1 fruit fly cellular context compared by ENCODE assay signal in genomic region chr3L:11833296-11833717, dm6.
TF ChIP-seq lines count a peak whose summit lies in the region.

TSS of gene CycA (minus strand) at chr3L:11833578.

TF ChIP-seq in whole organism, embryonic, 481 proteins besides CTCF, POLR2A, EP300 and RAD21 (continued from another document and continues in another):
- no peak for TF ChIP-seq usp (GFP tag; optimal IDR thresholded peaks at IDR 0.05; lab: Kevin White, UChicago)
- TF ChIP-seq Abd-B (GFP tag; optimal IDR thresholded peaks at IDR 0.05; lab: Kevin White, UChicago) = peak; percentile 41
- TF ChIP-seq HmgZ (tag; optimal IDR thresholded peaks at IDR 0.05; lab: Kevin White, UChicago) = peak; percentile 40
- peak; percentile 87 for TF ChIP-seq CG2116 (GFP tag; optimal IDR thresholded peaks at IDR 0.05; lab: Kevin White, UChicago)
- peak; percentile 13; the same call in 1 of the 3 replicates for TF ChIP-seq row (GFP tag; IDR thresholded peaks at IDR 0.05; lab: Robert Waterston, UW)
- no peak for TF ChIP-seq jing (GFP tag; optimal IDR thresholded peaks at IDR 0.05; lab: Kevin White, UChicago)
- TF ChIP-seq seq (GFP tag; IDR thresholded peaks at IDR 0.05; lab: Robert Waterston, UW) = no peak
- TF ChIP-seq pum (GFP tag; optimal IDR thresholded peaks at IDR 0.05; lab: Kevin White, UChicago) = no peak
- no peak for TF ChIP-seq Hmr (GFP tag; optimal IDR thresholded peaks at IDR 0.05; lab: Kevin White, UChicago)
- no peak for TF ChIP-seq CG4424 (GFP tag; optimal IDR thresholded peaks at IDR 0.05; lab: Kevin White, UChicago)
- TF ChIP-seq CG9215 (GFP tag; IDR thresholded peaks at IDR 0.05; lab: Robert Waterston, UW) = peak; percentile 99
- no peak for TF ChIP-seq sim (GFP tag; IDR thresholded peaks at IDR 0.05; lab: Robert Waterston, UW)
- TF ChIP-seq CG13287 (GFP tag; IDR thresholded peaks at IDR 0.05; lab: Robert Waterston, UW; ENCODE audit: partially characterized antibody) = peak; percentile 90
- no peak for TF ChIP-seq CG14050 (GFP tag; IDR thresholded peaks at IDR 0.05; lab: Robert Waterston, UW)
- TF ChIP-seq D19A (tag; optimal IDR thresholded peaks at IDR 0.05; lab: Kevin White, UChicago) = peak; percentile 26
- TF ChIP-seq dimm (GFP tag; IDR thresholded peaks at IDR 0.05; lab: Robert Waterston, UW) = no peak
- TF ChIP-seq Sry-δ (GFP tag; optimal IDR thresholded peaks at IDR 0.05; lab: Kevin White, UChicago) = peak; percentile 98
- no peak for TF ChIP-seq D19B (GFP tag; optimal IDR thresholded peaks at IDR 0.05; lab: Kevin White, UChicago)
- TF ChIP-seq Ets65A (GFP tag; lab: Kevin White, UChicago) = peak; percentile 83
- TF ChIP-seq E2f2 (GFP tag; IDR thresholded peaks at IDR 0.05; lab: Robert Waterston, UW) = peak; percentile 100
- no peak for TF ChIP-seq CG14667 (GFP tag; IDR thresholded peaks at IDR 0.05; lab: Robert Waterston, UW)
- no peak for TF ChIP-seq fd96Cb (tag; optimal IDR thresholded peaks at IDR 0.05; lab: Kevin White, UChicago)
- no peak for TF ChIP-seq mam (GFP tag; optimal IDR thresholded peaks at IDR 0.05; lab: Kevin White, UChicago)
- no peak for TF ChIP-seq CG14965 (GFP tag; optimal IDR thresholded peaks at IDR 0.05; lab: Kevin White, UChicago; ENCODE audit: borderline replicate concordance)
- peak; percentile 51 for TF ChIP-seq CG15601 (tag; optimal IDR thresholded peaks at IDR 0.05; lab: Kevin White, UChicago)
- TF ChIP-seq CG17385 (GFP tag; optimal IDR thresholded peaks at IDR 0.05; lab: Kevin White, UChicago) = no peak
- TF ChIP-seq CG3847 (GFP tag; IDR thresholded peaks at IDR 0.05; lab: Robert Waterston, UW) = peak; percentile 72
- no peak for TF ChIP-seq Oli (tag; optimal IDR thresholded peaks at IDR 0.05; lab: Kevin White, UChicago)
- TF ChIP-seq CG10565 (GFP tag; optimal IDR thresholded peaks at IDR 0.05; lab: Kevin White, UChicago) = no peak
- TF ChIP-seq CG3163 (GFP tag; optimal IDR thresholded peaks at IDR 0.05; lab: Kevin White, UChicago) = peak; percentile 46
- no peak for TF ChIP-seq CG6254 (GFP tag; optimal IDR thresholded peaks at IDR 0.05; lab: Kevin White, UChicago)
- TF ChIP-seq CG14860 (GFP tag; IDR thresholded peaks at IDR 0.05; lab: Robert Waterston, UW; ENCODE audit: partially characterized antibody) = peak; percentile 68
- TF ChIP-seq al (GFP tag; IDR thresholded peaks at IDR 0.05; lab: Robert Waterston, UW) = no peak
- TF ChIP-seq cg (GFP tag; optimal IDR thresholded peaks at IDR 0.05; lab: Kevin White, UChicago) = peak; percentile 93
- TF ChIP-seq CG16813 (GFP tag; IDR thresholded peaks at IDR 0.05; lab: Robert Waterston, UW; ENCODE audit: partially characterized antibody) = peak; percentile 87
- TF ChIP-seq Oaz (GFP tag; IDR thresholded peaks at IDR 0.05; lab: Robert Waterston, UW) = no peak
- TF ChIP-seq bowl (GFP tag; IDR thresholded peaks at IDR 0.05; lab: Robert Waterston, UW) = no peak
- TF ChIP-seq CG17612 (GFP tag; IDR thresholded peaks at IDR 0.05; lab: Robert Waterston, UW) = no peak
- TF ChIP-seq lilli (GFP tag; optimal IDR thresholded peaks at IDR 0.05; lab: Kevin White, UChicago) = peak; percentile 0
- TF ChIP-seq dm (GFP tag; optimal IDR thresholded peaks at IDR 0.05; lab: Kevin White, UChicago) = peak; percentile 45
- no peak for TF ChIP-seq CG11723 (GFP tag; optimal IDR thresholded peaks at IDR 0.05; lab: Kevin White, UChicago)
- no peak for TF ChIP-seq CG1832 (GFP tag; optimal IDR thresholded peaks at IDR 0.05; lab: Kevin White, UChicago)
- peak; percentile 62 for TF ChIP-seq CG10267 (tag; optimal IDR thresholded peaks at IDR 0.05; lab: Kevin White, UChicago)
- no peak for TF ChIP-seq ATbp (GFP tag; optimal IDR thresholded peaks at IDR 0.05; lab: Kevin White, UChicago)
- TF ChIP-seq fu2 (GFP tag; optimal IDR thresholded peaks at IDR 0.05; lab: Kevin White, UChicago) = no peak
- TF ChIP-seq Lhr (GFP tag; optimal IDR thresholded peaks at IDR 0.05; lab: Kevin White, UChicago) = peak; percentile 26
- TF ChIP-seq CG1024 (GFP tag; IDR thresholded peaks at IDR 0.05; lab: Robert Waterston, UW) = no peak
- peak; percentile 55 for TF ChIP-seq gro (GFP tag; optimal IDR thresholded peaks at IDR 0.05; lab: Kevin White, UChicago)
- no peak for TF ChIP-seq Awh (GFP tag; IDR thresholded peaks at IDR 0.05; lab: Robert Waterston, UW)
- TF ChIP-seq CG14710 (tag; optimal IDR thresholded peaks at IDR 0.05; lab: Kevin White, UChicago) = peak; percentile 79
- no peak for TF ChIP-seq Hey (tag; optimal IDR thresholded peaks at IDR 0.05; lab: Kevin White, UChicago)
- no peak for TF ChIP-seq onecut (GFP tag; IDR thresholded peaks at IDR 0.05; lab: Robert Waterston, UW)
- no peak for TF ChIP-seq pita (GFP tag; optimal IDR thresholded peaks at IDR 0.05; lab: Kevin White, UChicago)
- TF ChIP-seq Sin3A (optimal IDR thresholded peaks at IDR 0.05; lab: Kevin White, UChicago) = peak; percentile 56
- no peak for TF ChIP-seq Poxn (GFP tag; IDR thresholded peaks at IDR 0.05; lab: Robert Waterston, UW)
- no peak for TF ChIP-seq CG12744 (GFP tag; optimal IDR thresholded peaks at IDR 0.05; lab: Kevin White, UChicago)
- no peak for TF ChIP-seq emc (GFP tag; optimal IDR thresholded peaks at IDR 0.05; lab: Kevin White, UChicago)
- TF ChIP-seq fd102C (GFP tag; optimal IDR thresholded peaks at IDR 0.05; lab: Kevin White, UChicago) = no peak
- peak; percentile 94 for TF ChIP-seq CG9797 (GFP tag; optimal IDR thresholded peaks at IDR 0.05; lab: Kevin White, UChicago)
- TF ChIP-seq CG13894 (tag; optimal IDR thresholded peaks at IDR 0.05; lab: Kevin White, UChicago) = no peak
- TF ChIP-seq CG13775 (GFP tag; optimal IDR thresholded peaks at IDR 0.05; lab: Kevin White, UChicago) = no peak
- TF ChIP-seq Med (GFP tag; lab: Kevin White, UChicago) = peak; percentile 78
- TF ChIP-seq lbe (GFP tag; optimal IDR thresholded peaks at IDR 0.05; lab: Kevin White, UChicago) = peak; percentile 8
- no peak for TF ChIP-seq Atf3 (GFP tag; optimal IDR thresholded peaks at IDR 0.05; lab: Kevin White, UChicago)
- peak; percentile 1 for TF ChIP-seq Mad (GFP tag; optimal IDR thresholded peaks at IDR 0.05; lab: Kevin White, UChicago)
- TF ChIP-seq CG31365 (tag; optimal IDR thresholded peaks at IDR 0.05; lab: Kevin White, UChicago) = no peak
- no peak for TF ChIP-seq CG10366 (GFP tag; IDR thresholded peaks at IDR 0.05; lab: Robert Waterston, UW)
- no peak for TF ChIP-seq mirr (GFP tag; optimal IDR thresholded peaks at IDR 0.05; lab: Kevin White, UChicago)
- TF ChIP-seq sob (GFP tag; IDR thresholded peaks at IDR 0.05; lab: Robert Waterston, UW) = 0 out of 2 replicates have a peak, but pooled peaks have one; percentile 7
- TF ChIP-seq sens-2 (GFP tag; IDR thresholded peaks at IDR 0.05; lab: Robert Waterston, UW) = no peak
- peak; percentile 41 for TF ChIP-seq CG2712 (tag; optimal IDR thresholded peaks at IDR 0.05; lab: Kevin White, UChicago)
- TF ChIP-seq ap (GFP tag; IDR thresholded peaks at IDR 0.05; lab: Robert Waterston, UW) = no peak
- TF ChIP-seq hb (GFP tag; IDR thresholded peaks at IDR 0.05; lab: Robert Waterston, UW; ENCODE audit: partially characterized antibody) = peak; percentile 76
- peak; percentile 25 for TF ChIP-seq Side (GFP tag; optimal IDR thresholded peaks at IDR 0.05; lab: Kevin White, UChicago)
- TF ChIP-seq CG7963 (GFP tag; IDR thresholded peaks at IDR 0.05; lab: Robert Waterston, UW; ENCODE audit: partially characterized antibody) = peak; percentile 61; the same call in 1 of the 3 replicates
- peak in 1 of 2 experiments; percentile 0 for TF ChIP-seq dpn (GFP tag; optimal IDR thresholded peaks at IDR 0.05; lab: Kevin White, UChicago)
- TF ChIP-seq phol (tag; optimal IDR thresholded peaks at IDR 0.05; lab: Kevin White, UChicago) = peak; percentile 72
- TF ChIP-seq pfk (GFP tag; optimal IDR thresholded peaks at IDR 0.05; lab: Kevin White, UChicago) = no peak
- TF ChIP-seq otp (GFP tag; IDR thresholded peaks at IDR 0.05; lab: Robert Waterston, UW) = no peak
- no peak for TF ChIP-seq CG1647 (GFP tag; optimal IDR thresholded peaks at IDR 0.05; lab: Kevin White, UChicago)
- TF ChIP-seq CG11085 (GFP tag; IDR thresholded peaks at IDR 0.05; lab: Robert Waterston, UW) = no peak
- TF ChIP-seq CG7839 (tag; optimal IDR thresholded peaks at IDR 0.05; lab: Kevin White, UChicago) = no peak
- TF ChIP-seq Camta (GFP tag; optimal IDR thresholded peaks at IDR 0.05; lab: Kevin White, UChicago) = peak; percentile 6
- no peak for TF ChIP-seq CG18619 (GFP tag; optimal IDR thresholded peaks at IDR 0.05; lab: Kevin White, UChicago)
- no peak for TF ChIP-seq Xrp1 (GFP tag; IDR thresholded peaks at IDR 0.05; lab: Robert Waterston, UW)
- TF ChIP-seq ash1 (GFP tag; optimal IDR thresholded peaks at IDR 0.05; lab: Kevin White, UChicago) = no peak
- TF ChIP-seq sd (tag; optimal IDR thresholded peaks at IDR 0.05; lab: Kevin White, UChicago) = no peak
- no peak for TF ChIP-seq Meics (GFP tag; optimal IDR thresholded peaks at IDR 0.05; lab: Kevin White, UChicago)
- TF ChIP-seq nerfin-2 (GFP tag; IDR thresholded peaks at IDR 0.05; lab: Robert Waterston, UW; ENCODE audit: partially characterized antibody) = peak; percentile 54; the same call in 1 of the 2 replicates
- peak; percentile 10 for TF ChIP-seq HmgD (GFP tag; optimal IDR thresholded peaks at IDR 0.05; lab: Kevin White, UChicago)
- TF ChIP-seq YL-1 (GFP tag; optimal IDR thresholded peaks at IDR 0.05; lab: Kevin White, UChicago) = peak; percentile 53
- TF ChIP-seq CG10462 (GFP tag; optimal IDR thresholded peaks at IDR 0.05; lab: Kevin White, UChicago) = no peak
- peak; percentile 100 for TF ChIP-seq Dp (GFP tag; optimal IDR thresholded peaks at IDR 0.05; lab: Kevin White, UChicago)
- no peak for TF ChIP-seq E2f1 (GFP tag; IDR thresholded peaks at IDR 0.05; lab: Robert Waterston, UW)
- TF ChIP-seq Nf-YC (tag; optimal IDR thresholded peaks at IDR 0.05; lab: Kevin White, UChicago) = no peak
- no peak for TF ChIP-seq vfl (GFP tag; optimal IDR thresholded peaks at IDR 0.05; lab: Kevin White, UChicago)
- peak; percentile 12 for TF ChIP-seq hkb (optimal IDR thresholded peaks at IDR 0.05; lab: Kevin White, UChicago)
- 0 out of 2 replicates have a peak, but pooled peaks have one; percentile 13 for TF ChIP-seq hkb (GFP tag; IDR thresholded peaks at IDR 0.05; lab: Robert Waterston, UW)
- no peak for TF ChIP-seq CG11696 (GFP tag; IDR thresholded peaks at IDR 0.05; lab: Robert Waterston, UW)
- TF ChIP-seq nom (GFP tag; optimal IDR thresholded peaks at IDR 0.05; lab: Kevin White, UChicago) = no peak
- no peak for TF ChIP-seq fd64A (GFP tag; optimal IDR thresholded peaks at IDR 0.05; lab: Kevin White, UChicago)
- TF ChIP-seq wek (GFP tag; optimal IDR thresholded peaks at IDR 0.05; lab: Kevin White, UChicago) = peak; percentile 32
- no peak for TF ChIP-seq kay (GFP tag; optimal IDR thresholded peaks at IDR 0.05; lab: Kevin White, UChicago)
- TF ChIP-seq grau (tag; optimal IDR thresholded peaks at IDR 0.05; lab: Kevin White, UChicago) = no peak
- TF ChIP-seq CG12391 (tag; optimal IDR thresholded peaks at IDR 0.05; lab: Kevin White, UChicago) = peak; percentile 25
- no peak for TF ChIP-seq C15 (GFP tag; IDR thresholded peaks at IDR 0.05; lab: Robert Waterston, UW)
- no peak for TF ChIP-seq CG5953 (GFP tag; IDR thresholded peaks at IDR 0.05; lab: Robert Waterston, UW)
- no peak for TF ChIP-seq dmrt99B (tag; optimal IDR thresholded peaks at IDR 0.05; lab: Kevin White, UChicago)
- peak in 1 of 2 experiments; percentile 24 for TF ChIP-seq crp (GFP tag; optimal IDR thresholded peaks at IDR 0.05; lab: Kevin White, UChicago)
- TF ChIP-seq corto (GFP tag; optimal IDR thresholded peaks at IDR 0.05; lab: Kevin White, UChicago) = no peak
- no peak for TF ChIP-seq cad (GFP tag; optimal IDR thresholded peaks at IDR 0.05; lab: Kevin White, UChicago)
- TF ChIP-seq Opbp (GFP tag; IDR thresholded peaks at IDR 0.05; lab: Robert Waterston, UW; ENCODE audit: partially characterized antibody) = peak; percentile 94
- TF ChIP-seq lov (optimal IDR thresholded peaks at IDR 0.05; lab: Kevin White, UChicago) = no peak
- no peak for TF ChIP-seq lov (GFP tag; IDR thresholded peaks at IDR 0.05; lab: Robert Waterston, UW)
- no peak for TF ChIP-seq gce (GFP tag; IDR thresholded peaks at IDR 0.05; lab: Robert Waterston, UW)
- TF ChIP-seq CkIIα-i1 (GFP tag; IDR thresholded peaks at IDR 0.05; lab: Robert Waterston, UW) = no peak
- no peak for TF ChIP-seq ase (GFP tag; IDR thresholded peaks at IDR 0.05; lab: Robert Waterston, UW)
- TF ChIP-seq Atf-2 (GFP tag; optimal IDR thresholded peaks at IDR 0.05; lab: Kevin White, UChicago) = no peak
- peak; percentile 85 for TF ChIP-seq ato (GFP tag; IDR thresholded peaks at IDR 0.05; lab: Robert Waterston, UW; ENCODE audit: partially characterized antibody)
- no peak for TF ChIP-seq CG9817 (tag; optimal IDR thresholded peaks at IDR 0.05; lab: Kevin White, UChicago)
- no peak for TF ChIP-seq cwo (GFP tag; optimal IDR thresholded peaks at IDR 0.05; lab: Kevin White, UChicago)
- TF ChIP-seq ssp (GFP tag; IDR thresholded peaks at IDR 0.05; lab: Robert Waterston, UW) = no peak
- no peak for TF ChIP-seq CG17361 (GFP tag; IDR thresholded peaks at IDR 0.05; lab: Robert Waterston, UW)
- no peak for TF ChIP-seq CG12769 (tag; optimal IDR thresholded peaks at IDR 0.05; lab: Kevin White, UChicago)
- peak; percentile 89 for TF ChIP-seq bbx (GFP tag; IDR thresholded peaks at IDR 0.05; lab: Robert Waterston, UW; ENCODE audit: partially characterized antibody)
- TF ChIP-seq CG9727 (GFP tag; optimal IDR thresholded peaks at IDR 0.05; lab: Kevin White, UChicago) = peak; percentile 4
- no peak for TF ChIP-seq CG10147 (GFP tag; optimal IDR thresholded peaks at IDR 0.05; lab: Kevin White, UChicago)
- no peak for TF ChIP-seq bab2 (GFP tag; optimal IDR thresholded peaks at IDR 0.05; lab: Kevin White, UChicago)
- TF ChIP-seq gsb-n (tag; optimal IDR thresholded peaks at IDR 0.05; lab: Kevin White, UChicago) = no peak
- TF ChIP-seq ci (GFP tag; IDR thresholded peaks at IDR 0.05; lab: Robert Waterston, UW) = no peak
- TF ChIP-seq CG6791 (GFP tag; IDR thresholded peaks at IDR 0.05; lab: Robert Waterston, UW; ENCODE audit: partially characterized antibody) = peak; percentile 88
- TF ChIP-seq ab (GFP tag; optimal IDR thresholded peaks at IDR 0.05; lab: Kevin White, UChicago) = no peak
- TF ChIP-seq CG42726 (GFP tag; IDR thresholded peaks at IDR 0.05; lab: Robert Waterston, UW; ENCODE audit: partially characterized antibody) = peak; percentile 91
- no peak for TF ChIP-seq p53 (GFP tag; optimal IDR thresholded peaks at IDR 0.05; lab: Kevin White, UChicago)
- no peak for TF ChIP-seq CG9609 (GFP tag; optimal IDR thresholded peaks at IDR 0.05; lab: Kevin White, UChicago)
- peak; percentile 82 for TF ChIP-seq tna (GFP tag; IDR thresholded peaks at IDR 0.05; lab: Robert Waterston, UW; ENCODE audit: partially characterized antibody)
